Worm (Caenorhabditis elegans): ENCODE data around the gene T27D12.6.

Gene T27D12.6

DNA sequence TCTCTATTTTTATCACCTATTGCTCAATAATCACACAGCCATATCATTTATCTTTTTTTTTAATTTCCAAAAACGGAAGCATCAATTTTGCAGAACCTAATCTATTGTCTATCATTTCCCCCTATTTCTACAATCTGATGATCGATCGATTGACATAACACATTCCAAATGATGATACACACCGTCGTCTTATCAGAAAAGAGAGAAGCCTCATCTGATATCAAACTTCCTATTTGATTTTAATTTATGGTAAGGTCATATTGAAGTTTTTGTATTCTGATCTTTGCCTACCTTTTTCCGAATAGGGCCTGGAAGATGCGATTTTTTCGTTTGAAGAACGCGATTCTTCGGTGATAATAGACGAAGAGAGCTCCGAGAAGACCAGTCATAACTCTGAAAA, 14.3 kb downstream of the T27D12.6 start:
- TF ChIP-seq W03F9.2 (tag; optimal IDR thresholded peaks at IDR 0.05) (no peak), dao-5 (tag; optimal IDR thresholded peaks at IDR 0.05) (no peak), him-1 (tag; optimal IDR thresholded peaks at IDR 0.05) (no peak)

DNA sequence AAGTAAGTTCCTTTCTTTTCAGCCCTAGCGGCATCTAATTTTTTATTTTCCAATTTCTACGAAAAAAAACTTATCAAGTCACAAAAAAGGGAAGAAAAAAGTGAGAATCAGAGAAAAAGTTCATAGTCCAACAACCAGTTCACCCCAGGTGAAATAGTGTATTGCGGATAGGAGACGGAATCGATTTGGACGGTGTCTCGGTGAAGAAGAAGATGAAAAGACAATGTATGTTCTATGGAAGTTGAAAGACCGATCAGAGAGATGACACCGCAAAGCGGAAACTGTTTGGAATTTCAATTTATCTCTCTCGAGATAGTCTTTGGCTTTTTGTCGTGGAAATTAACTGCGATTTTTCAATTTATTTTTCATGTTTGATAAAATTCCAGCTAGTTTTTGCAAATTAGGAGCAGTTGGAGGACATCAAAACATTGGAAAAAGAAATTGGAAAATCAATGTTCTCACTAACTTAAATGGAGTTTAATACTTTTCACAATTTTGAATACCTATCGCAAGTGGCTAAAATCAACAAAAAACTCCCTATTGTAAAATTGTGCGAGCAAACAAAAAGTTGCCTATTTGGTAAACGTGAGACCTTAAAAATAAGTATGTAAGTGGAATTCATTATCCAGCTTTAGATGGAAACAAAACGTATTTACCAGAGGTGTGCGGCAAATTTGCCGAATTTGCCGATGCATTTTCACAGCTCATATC, 17.0 kb downstream of the T27D12.6 start:
- TF ChIP-seq him-1 (tag; optimal IDR thresholded peaks at IDR 0.05) = no peak
- no peak for TF ChIP-seq dao-5 (tag; optimal IDR thresholded peaks at IDR 0.05)
- no peak for TF ChIP-seq W03F9.2 (tag; optimal IDR thresholded peaks at IDR 0.05)

DNA sequence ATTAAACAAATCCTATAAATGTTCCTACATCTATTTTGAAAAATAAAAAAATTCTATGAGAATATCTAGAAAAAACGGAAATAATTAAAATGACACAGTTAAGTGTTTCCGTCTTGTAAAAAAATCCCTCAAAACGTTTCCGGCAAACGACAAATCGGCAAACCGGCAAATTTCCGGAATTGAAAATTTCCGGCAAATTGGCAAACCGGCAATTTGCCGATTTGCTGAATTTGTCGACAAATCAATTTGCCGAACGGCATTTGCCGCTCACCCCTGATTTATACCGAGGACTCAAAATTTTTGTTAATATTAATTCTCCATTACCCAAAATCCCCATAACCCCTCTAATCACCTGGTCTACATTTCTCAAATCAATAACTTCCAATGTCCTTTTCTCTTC, 17.8 kb downstream of the T27D12.6 start:
- TF ChIP-seq dao-5 (tag; optimal IDR thresholded peaks at IDR 0.05) = no peak
- no peak for TF ChIP-seq him-1 (tag; optimal IDR thresholded peaks at IDR 0.05)

DNA sequence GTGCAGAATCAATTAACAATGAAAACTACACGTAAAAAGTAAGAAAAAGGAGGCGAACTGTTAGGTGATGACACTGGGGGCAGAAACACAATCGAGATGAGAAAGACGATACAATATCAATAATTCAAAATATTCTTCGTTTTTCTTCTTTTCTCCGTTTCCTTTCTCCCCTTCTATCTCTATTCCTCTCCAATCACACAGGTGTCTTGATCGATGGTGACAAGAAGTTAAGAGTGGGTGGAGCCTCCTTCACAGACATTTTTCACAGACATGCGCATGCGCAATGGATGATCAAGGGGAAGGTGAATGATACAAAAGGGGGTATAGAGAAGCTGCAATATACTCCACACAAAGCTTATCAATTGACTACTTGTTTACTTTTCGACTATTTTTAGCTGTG, 19.4 kb downstream of the T27D12.6 start:
- TF ChIP-seq him-1 (tag; optimal IDR thresholded peaks at IDR 0.05) (no peak), dao-5 (tag; optimal IDR thresholded peaks at IDR 0.05) (no peak), W03F9.2 (tag; optimal IDR thresholded peaks at IDR 0.05) (no peak)

DNA sequence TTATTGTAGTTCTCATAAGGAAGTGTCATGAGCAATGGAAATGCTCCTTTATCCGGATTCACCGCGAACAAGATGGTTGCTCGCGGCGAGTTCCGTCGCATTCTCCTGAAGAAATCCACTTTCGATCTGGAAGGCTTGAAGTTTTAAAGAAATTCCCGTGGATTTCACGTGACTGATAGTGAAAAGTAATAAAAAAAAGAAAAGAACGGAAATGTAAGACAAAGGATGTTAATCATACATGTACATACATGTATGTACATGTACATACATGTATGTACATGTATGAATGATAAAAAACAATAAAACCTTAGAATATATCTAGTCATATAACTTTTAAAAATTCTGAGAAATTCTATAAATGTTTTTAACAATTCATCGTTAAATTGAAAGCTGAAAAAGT, 21.1 kb downstream of the T27D12.6 start, which contains the start of gene clh-1:
clh-1 (minus strand) TSS at position 101 of the 400 bp plus-strand sequence.
- TF ChIP-seq dao-5 (tag; optimal IDR thresholded peaks at IDR 0.05) (no peak), him-1 (tag; optimal IDR thresholded peaks at IDR 0.05) (no peak), W03F9.2 (tag; optimal IDR thresholded peaks at IDR 0.05) (no peak)

DNA sequence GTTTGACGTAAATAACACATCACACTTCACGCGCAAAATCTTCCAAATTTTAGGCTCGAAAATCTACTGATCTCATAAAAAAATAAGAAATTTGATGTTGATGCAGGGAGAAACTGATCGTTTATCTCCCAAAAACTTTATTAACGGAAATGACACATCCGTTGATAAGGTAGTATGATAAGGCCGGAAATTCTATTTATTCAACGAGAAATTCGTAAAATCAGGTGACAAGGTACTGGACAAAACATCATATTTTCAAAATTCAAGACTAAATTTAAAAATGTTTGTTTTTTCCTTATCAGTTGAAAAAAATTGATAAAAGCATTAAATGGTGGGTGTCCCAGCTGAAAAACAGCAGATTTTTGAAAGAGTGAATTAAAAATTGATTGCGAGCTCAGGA, 24.5 kb downstream of the T27D12.6 start:
- TF ChIP-seq W03F9.2 (tag; optimal IDR thresholded peaks at IDR 0.05) = no peak
- TF ChIP-seq him-1 (tag; optimal IDR thresholded peaks at IDR 0.05) = no peak
- TF ChIP-seq dao-5 (tag; optimal IDR thresholded peaks at IDR 0.05) = no peak

DNA sequence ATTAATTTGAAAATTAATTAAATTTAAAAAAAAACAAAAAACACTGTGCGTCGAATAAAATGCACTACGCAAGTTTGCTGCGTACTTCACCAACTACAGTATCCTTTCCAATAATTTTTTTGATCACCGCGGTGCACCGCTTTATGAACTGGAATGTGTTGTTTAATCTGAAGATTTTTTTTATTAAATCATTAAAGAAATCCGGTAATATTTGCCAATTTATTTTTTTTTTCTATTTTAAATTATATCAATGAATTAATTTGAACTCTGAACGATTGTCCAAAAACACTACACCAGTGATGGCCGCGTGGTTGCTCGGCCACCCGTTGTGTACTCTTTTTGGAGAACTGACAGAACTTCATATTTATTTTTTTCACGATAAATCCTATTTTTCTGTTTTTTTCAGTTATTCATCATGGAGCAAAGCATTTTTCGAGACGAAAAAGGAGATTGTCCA, 25.3 kb downstream of the T27D12.6 start, which contains the start of gene K12D12.5:
K12D12.5 (plus strand) TSS at position 407 of the 457 bp plus-strand sequence.
- no peak for TF ChIP-seq him-1 (tag; optimal IDR thresholded peaks at IDR 0.05)
- peak; percentile 25 for TF ChIP-seq W03F9.2 (tag; optimal IDR thresholded peaks at IDR 0.05)

DNA sequence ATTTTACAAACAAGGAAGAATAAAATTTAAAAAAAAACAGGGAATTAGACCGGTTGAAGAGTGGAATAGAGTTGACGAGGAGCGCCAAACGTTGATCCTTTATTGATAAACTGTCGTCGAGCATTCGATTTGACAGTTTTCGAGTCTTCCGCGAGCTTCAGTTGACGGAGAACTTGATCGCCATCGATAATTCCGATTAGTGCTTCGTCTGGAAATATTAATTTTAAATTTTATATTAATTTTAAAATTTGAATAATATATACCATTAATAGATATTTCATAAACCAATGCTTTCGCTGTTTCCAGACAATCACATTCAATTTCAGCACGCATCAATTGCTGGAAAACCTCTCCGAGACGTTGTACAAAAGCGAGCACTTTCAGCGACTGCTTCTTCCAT, 30.3 kb downstream of the T27D12.6 start, which contains the start of gene K12D12.4:
K12D12.4 (minus strand) TSS at position 101 of the 400 bp plus-strand sequence.
- no peak for TF ChIP-seq him-1 (tag; optimal IDR thresholded peaks at IDR 0.05)
- TF ChIP-seq W03F9.2 (tag; optimal IDR thresholded peaks at IDR 0.05) = no peak
- no peak for TF ChIP-seq dao-5 (tag; optimal IDR thresholded peaks at IDR 0.05)

DNA sequence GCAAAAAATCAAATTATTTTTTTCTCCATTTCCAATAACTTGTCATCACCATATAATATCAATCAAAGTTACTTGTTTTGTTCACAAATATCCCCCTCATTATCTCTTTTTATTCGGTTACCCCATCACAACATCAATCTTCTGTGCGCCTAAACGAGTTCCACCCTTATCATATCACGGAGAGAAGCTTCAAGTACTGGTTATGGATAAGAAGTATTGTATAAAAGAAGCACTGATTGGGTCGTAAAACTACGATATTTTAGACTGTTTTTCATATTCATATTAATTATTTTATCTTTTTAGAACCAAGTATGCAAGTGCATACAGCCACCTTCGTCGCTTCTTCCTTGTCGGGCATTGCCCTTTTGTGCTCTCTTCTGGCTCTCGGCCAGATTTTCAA, 32.9 kb downstream of the T27D12.6 start, which contains the start of gene col-84:
col-84 (plus strand) TSS at position 301 of the 400 bp plus-strand sequence.
- TF ChIP-seq him-1 (tag; optimal IDR thresholded peaks at IDR 0.05) (no peak), dao-5 (tag; optimal IDR thresholded peaks at IDR 0.05) (no peak), W03F9.2 (tag; optimal IDR thresholded peaks at IDR 0.05) (no peak)

DNA sequence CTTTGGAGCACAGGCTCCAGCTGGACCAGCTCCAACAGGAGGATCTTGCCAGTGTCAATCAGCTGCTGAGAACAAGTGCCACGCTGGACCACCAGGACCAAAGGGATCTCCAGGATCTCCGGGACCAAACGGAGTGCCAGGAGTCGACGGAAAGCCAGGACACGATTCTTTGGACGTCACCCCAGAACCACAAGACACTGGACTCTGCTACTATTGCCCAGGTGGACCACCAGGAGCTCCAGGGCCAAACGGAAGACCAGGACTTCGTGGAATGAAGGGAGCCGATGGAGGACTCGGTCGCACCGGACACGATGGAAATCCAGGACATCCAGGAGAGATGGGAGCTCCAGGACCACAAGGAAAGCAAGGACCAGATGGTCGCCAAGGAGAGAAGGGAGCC, 33.6 kb downstream of the T27D12.6 start:
- TF ChIP-seq dao-5 (tag; optimal IDR thresholded peaks at IDR 0.05) (no peak), him-1 (tag; optimal IDR thresholded peaks at IDR 0.05) (no peak), W03F9.2 (tag; optimal IDR thresholded peaks at IDR 0.05) (no peak)

DNA sequence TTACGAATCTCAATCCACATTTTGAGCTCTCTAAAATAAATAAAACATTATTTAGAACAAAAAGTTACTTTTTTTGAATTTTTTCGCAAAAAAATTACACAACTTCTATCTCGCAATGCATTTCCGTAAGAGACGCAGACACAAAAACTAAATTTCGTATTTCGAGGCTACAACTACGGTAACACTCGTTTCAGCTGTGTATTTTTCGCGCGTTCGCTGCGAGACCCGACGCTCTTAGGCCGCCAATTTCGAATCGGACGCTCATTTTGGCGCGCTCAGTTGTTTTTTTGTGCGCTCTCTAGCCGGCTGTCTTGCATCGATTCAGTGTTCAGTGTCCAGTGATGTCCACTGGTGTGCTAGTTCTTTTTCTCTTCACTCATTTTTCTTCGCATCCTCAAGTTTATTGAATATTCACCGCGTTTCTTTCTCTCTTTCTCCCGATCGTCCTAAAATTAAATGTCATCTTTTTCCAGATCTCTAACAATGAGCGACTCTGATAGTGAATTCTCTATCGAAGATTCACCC, 39.4 kb downstream of the T27D12.6 start, which contains the start of the genes npp-3 and top-2:
npp-3 (minus strand) TSS at position 115 of the 525 bp plus-strand sequence.
top-2 (plus strand) TSS at position 475 of the 525 bp plus-strand sequence.
- peak; percentile 88 for TF ChIP-seq W03F9.2 (tag; optimal IDR thresholded peaks at IDR 0.05)
- no peak for TF ChIP-seq dao-5 (tag; optimal IDR thresholded peaks at IDR 0.05)
- peak; percentile 74 for TF ChIP-seq him-1 (tag; optimal IDR thresholded peaks at IDR 0.05)

DNA sequence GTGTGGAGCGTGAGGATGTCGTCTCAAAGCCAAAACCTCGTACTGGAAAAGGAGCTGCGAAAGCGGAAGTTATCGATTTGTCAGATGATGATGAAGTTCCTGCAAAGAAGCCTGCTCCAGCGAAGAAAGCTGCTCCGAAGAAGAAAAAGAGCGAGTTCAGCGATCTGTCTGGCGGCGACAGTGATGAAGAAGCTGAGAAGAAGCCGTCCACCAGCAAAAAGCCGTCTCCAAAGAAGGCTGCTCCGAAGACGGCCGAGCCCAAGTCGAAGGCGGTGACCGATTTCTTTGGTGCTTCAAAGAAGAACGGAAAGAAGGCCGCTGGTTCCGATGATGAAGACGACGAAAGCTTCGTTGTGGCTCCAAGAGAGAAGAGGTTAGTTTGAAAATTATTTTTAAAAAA, 44.5 kb downstream of the T27D12.6 start:
- no peak for TF ChIP-seq W03F9.2 (tag; optimal IDR thresholded peaks at IDR 0.05)
- no peak for TF ChIP-seq dao-5 (tag; optimal IDR thresholded peaks at IDR 0.05)
- TF ChIP-seq him-1 (tag; optimal IDR thresholded peaks at IDR 0.05) = no peak

DNA sequence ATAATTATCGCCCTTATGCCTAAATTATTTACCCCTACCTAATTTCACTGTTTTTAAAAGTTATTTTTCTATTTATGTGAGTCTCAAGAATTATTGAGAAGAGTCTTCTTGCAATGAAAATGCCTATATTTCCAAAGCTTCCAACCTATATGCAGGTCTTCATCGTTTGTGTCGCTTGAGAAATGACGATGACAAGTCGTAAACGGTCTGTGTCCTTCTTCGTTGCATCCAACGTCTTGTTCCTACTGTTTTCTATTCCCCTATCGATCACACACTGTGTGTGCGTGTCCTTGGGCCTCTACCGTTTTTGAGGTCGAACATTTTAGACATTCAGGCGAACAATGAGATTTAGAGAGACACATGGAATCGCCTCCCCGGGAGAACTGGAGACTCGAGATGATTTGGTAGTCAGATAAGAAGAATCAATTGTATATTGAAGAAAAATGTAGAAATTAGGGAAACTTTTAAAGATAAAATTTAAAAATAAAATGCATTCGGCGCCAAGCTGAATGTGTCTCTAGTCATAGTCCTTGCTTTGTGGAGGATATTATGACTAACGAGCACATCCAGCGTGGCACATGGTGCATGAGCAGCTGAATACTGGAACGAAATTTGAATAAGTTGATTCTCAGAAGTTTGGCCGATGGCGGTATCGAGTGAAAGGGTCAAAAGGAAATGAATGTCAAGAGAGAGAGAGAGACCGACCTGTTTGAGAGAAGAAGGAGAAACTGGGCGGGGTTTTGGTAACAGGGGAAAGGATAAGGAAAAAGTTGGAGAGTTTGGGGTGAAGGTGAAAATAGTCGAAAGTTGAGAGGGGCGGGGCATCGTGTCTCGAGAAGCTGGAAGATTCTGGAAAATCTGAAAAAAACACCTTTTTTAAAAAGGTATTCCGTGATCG, 45.4 kb downstream of the T27D12.6 start:
- TF ChIP-seq dao-5 (tag; optimal IDR thresholded peaks at IDR 0.05) = no peak

DNA sequence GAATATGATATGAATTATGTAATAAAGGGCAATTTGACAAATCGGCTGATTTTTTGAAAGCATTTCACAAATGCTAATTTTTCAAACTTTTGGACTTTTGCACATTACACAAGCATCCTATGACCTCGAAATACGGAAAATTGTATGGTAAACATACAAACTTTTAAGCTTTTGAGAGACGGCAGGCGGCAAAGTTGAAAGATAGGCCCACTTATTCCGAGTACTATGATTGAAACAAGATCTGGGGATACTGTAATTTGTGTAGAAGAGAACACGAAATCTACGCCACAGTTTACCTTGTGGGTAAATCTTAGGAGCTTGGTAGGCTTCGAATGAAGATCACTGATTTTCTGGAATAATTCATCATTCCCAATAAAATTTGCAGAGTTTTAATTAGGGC, 48.3 kb downstream of the T27D12.6 start, which contains the start of gene ZK930.6:
ZK930.6 (plus strand) TSS at position 301 of the 400 bp plus-strand sequence.
- TF ChIP-seq W03F9.2 (tag; optimal IDR thresholded peaks at IDR 0.05) = no peak
- no peak for TF ChIP-seq him-1 (tag; optimal IDR thresholded peaks at IDR 0.05)
- TF ChIP-seq dao-5 (tag; optimal IDR thresholded peaks at IDR 0.05) = no peak
